Worm (Caenorhabditis elegans) whole organism, L3 larva: Measurements from ENCODE around the gene C28D4.8.

Source experiments
- R02D3.7 ChIP-seq: fragments of 150-350 bp; optimal IDR thresholded peaks from 2 replicates; lab custom pipeline; 2014; ENCODE audit warnings: missing biosample characterization, missing genetic modification characterization
- ama-1 ChIP-seq: fragments of 150-350 bp; optimal IDR thresholded peaks from 2 replicates; lab custom pipeline; 2018
- ceh-16 ChIP-seq: sonication (generic microtip); optimal IDR thresholded peaks from 2 replicates; lab custom pipeline; 2017; ENCODE audit warnings: missing biosample characterization, missing genetic modification characterization
- ceh-28 ChIP-seq: fragments of 150-350 bp; optimal IDR thresholded peaks from 2 replicates; lab custom pipeline; 2014; ENCODE audit warnings: missing biosample characterization, missing genetic modification reagents, missing genetic modification characterization
- ceh-82 ChIP-seq: fragments of 150-350 bp; optimal IDR thresholded peaks from 2 replicates; lab custom pipeline; 2014; ENCODE audit warnings: missing biosample characterization, missing genetic modification characterization
- ceh-9 ChIP-seq: sonication (generic microtip); optimal IDR thresholded peaks from 2 replicates; lab custom pipeline; 2018; ENCODE audit warnings: missing biosample characterization, missing genetic modification characterization
- daf-12 ChIP-seq: fragments of 150-350 bp; optimal IDR thresholded peaks from 2 replicates; lab custom pipeline; 2014; ENCODE audit warnings: missing biosample characterization, missing genetic modification reagents, missing genetic modification characterization
- egl-27 ChIP-seq: sonication (generic microtip); optimal IDR thresholded peaks from 4 replicates; lab custom pipeline; 2017; ENCODE audit warnings: missing biosample characterization, missing genetic modification reagents, missing genetic modification characterization
- elt-1 ChIP-seq: fragments of 150-350 bp; optimal IDR thresholded peaks from 2 replicates; lab custom pipeline; 2014; ENCODE audit warnings: missing biosample characterization, missing genetic modification characterization
- elt-2 ChIP-seq: sonication (generic microtip); optimal IDR thresholded peaks from 2 replicates; lab custom pipeline; 2016; ENCODE audit warnings: missing genetic modification reagents, mild to moderate bottlenecking, missing genetic modification characterization, missing compliant biosample characterization
- elt-3 ChIP-seq, 3 experiments: fragments of 150-350 bp in 1 of 3; sonication (generic microtip) in 2 of 3; optimal IDR thresholded peaks; 2 replicates in 2 of 3; 4 replicates in 1 of 3; lab custom pipeline; 2014 to 2017; ENCODE audit warnings: missing biosample characterization in 3 of 3, missing genetic modification characterization in 3 of 3
- fkh-2 ChIP-seq: fragments of 150-350 bp; optimal IDR thresholded peaks from 2 replicates; lab custom pipeline; 2014; ENCODE audit warnings: missing biosample characterization, missing genetic modification reagents, missing genetic modification characterization
- fos-1 ChIP-seq: fragments of 150-350 bp; optimal IDR thresholded peaks from 2 replicates; lab custom pipeline; 2014; ENCODE audit warnings: missing biosample characterization, missing genetic modification characterization
- hmg-11 ChIP-seq: sonication (generic microtip); optimal IDR thresholded peaks from 2 replicates; lab custom pipeline; 2016; ENCODE audit warnings: missing genetic modification characterization, missing compliant biosample characterization
- lin-39 ChIP-seq: fragments of 150-350 bp; optimal IDR thresholded peaks from 2 replicates; lab custom pipeline; 2018; ENCODE audit warnings: missing biosample characterization, missing genetic modification reagents, missing genetic modification characterization
- lsy-12 ChIP-seq: sonication (generic microtip); optimal IDR thresholded peaks from 2 replicates; lab custom pipeline; 2016; ENCODE audit warnings: mild to moderate bottlenecking, missing genetic modification characterization, missing compliant biosample characterization
- mdl-1 ChIP-seq: fragments of 150-350 bp; optimal IDR thresholded peaks from 2 replicates; lab custom pipeline; 2014; ENCODE audit warnings: missing biosample characterization, missing genetic modification characterization
- mml-1 ChIP-seq: fragments of 150-350 bp; sonication (generic microtip); optimal IDR thresholded peaks from 3 replicates; lab custom pipeline; 2014; ENCODE audit warnings: missing biosample characterization, missing genetic modification characterization
- nfya-1 ChIP-seq: sonication (generic microtip); optimal IDR thresholded peaks from 2 replicates; lab custom pipeline; 2017; ENCODE audit warnings: missing genetic modification characterization, mild to moderate bottlenecking, missing compliant biosample characterization, antibody characterized with exemption, moderate library complexity; ENCODE audit not compliant: insufficient read depth
- nhr-11 ChIP-seq: fragments of 150-350 bp; optimal IDR thresholded peaks from 2 replicates; lab custom pipeline; 2014; ENCODE audit warnings: missing biosample characterization, missing genetic modification characterization
- nhr-23 ChIP-seq: fragments of 150-350 bp; optimal IDR thresholded peaks from 2 replicates; lab custom pipeline; 2014; ENCODE audit warnings: missing biosample characterization, missing genetic modification reagents, missing genetic modification characterization
- nhr-237 ChIP-seq: fragments of 150-350 bp; optimal IDR thresholded peaks from 2 replicates; lab custom pipeline; 2014; ENCODE audit warnings: missing biosample characterization, missing genetic modification characterization
- nhr-67 ChIP-seq: fragments of 150-350 bp; optimal IDR thresholded peaks from 2 replicates; lab custom pipeline; 2014; ENCODE audit warnings: missing biosample characterization, missing genetic modification characterization
- nhr-76 ChIP-seq: fragments of 150-350 bp; sonication (generic microtip); optimal IDR thresholded peaks from 5 replicates; lab custom pipeline; 2014; ENCODE audit warnings: missing biosample characterization, missing genetic modification characterization
- nhr-77 ChIP-seq: fragments of 150-350 bp; optimal IDR thresholded peaks from 2 replicates; lab custom pipeline; 2014; ENCODE audit warnings: missing biosample characterization, missing genetic modification characterization
- pha-4 ChIP-seq: fragments of 150-350 bp; optimal IDR thresholded peaks from 2 replicates; lab custom pipeline; 2014; ENCODE audit warnings: missing biosample characterization, missing genetic modification reagents, missing genetic modification characterization
- pqm-1 ChIP-seq: fragments of 150-350 bp; optimal IDR thresholded peaks from 2 replicates; lab custom pipeline; 2017; ENCODE audit warnings: missing biosample characterization, missing genetic modification characterization, inconsistent platforms
- sea-2 ChIP-seq: fragments of 150-350 bp; sonication (generic microtip); optimal IDR thresholded peaks from 4 replicates; lab custom pipeline; 2014; ENCODE audit warnings: missing biosample characterization, missing genetic modification reagents, missing genetic modification characterization
- tbx-2 ChIP-seq: sonication (generic microtip); optimal IDR thresholded peaks from 2 replicates; lab custom pipeline; 2016; ENCODE audit warnings: mild to moderate bottlenecking, missing genetic modification characterization, missing compliant biosample characterization
- unc-39 ChIP-seq: sonication (generic microtip); optimal IDR thresholded peaks from 4 replicates; lab custom pipeline; 2017; ENCODE audit warnings: missing biosample characterization, missing genetic modification characterization
- unc-62 ChIP-seq: fragments of 150-350 bp; sonication (generic microtip); optimal IDR thresholded peaks from 4 replicates; lab custom pipeline; 2014; ENCODE audit warnings: missing biosample characterization, missing genetic modification reagents, missing genetic modification characterization
- zag-1 ChIP-seq: fragments of 150-350 bp; optimal IDR thresholded peaks from 2 replicates; lab custom pipeline; 2014; ENCODE audit warnings: missing biosample characterization, missing genetic modification characterization
- ztf-11 ChIP-seq: fragments of 150-350 bp; optimal IDR thresholded peaks from 2 replicates; lab custom pipeline; 2014; ENCODE audit warnings: missing biosample characterization, missing genetic modification characterization
- ztf-4 ChIP-seq: fragments of 150-350 bp; optimal IDR thresholded peaks from 2 replicates; lab custom pipeline; 2014; ENCODE audit warnings: missing biosample characterization, missing genetic modification characterization

The C28D4.8 gene

ce11 chrIV:9733904-9734303, 14.3 kb downstream of the C28D4.8 start:
- TF ChIP-seq unc-39 (no peak), ceh-82 (tag; lab: Kevin White, UChicago) (no peak), elt-1 (tag; lab: Kevin White, UChicago) (no peak), ceh-9 (no peak), ztf-11 (tag; lab: Kevin White, UChicago) (no peak), nfya-1 (tag; lab: Kevin White, UChicago) (no peak), R02D3.7 (no peak), daf-12 (tag; lab: Kevin White, UChicago) (no peak), pqm-1 (no peak), nhr-77 (tag; lab: Kevin White, UChicago) (no peak), sea-2 (no peak), ama-1 (lab: Kevin White, UChicago) (no peak)

- no peak for TF ChIP-seq sea-2
- no peak for TF ChIP-seq lsy-12 (tag; lab: Kevin White, UChicago)
- TF ChIP-seq hmg-11 (tag; lab: Kevin White, UChicago) = no peak
- no peak for TF ChIP-seq elt-1 (tag; lab: Kevin White, UChicago)
- TF ChIP-seq fkh-2 (tag; lab: Kevin White, UChicago) = no peak
- no peak for TF ChIP-seq R02D3.7
- no peak for TF ChIP-seq unc-39
- no peak for TF ChIP-seq unc-62 (GFP tag; lab: Kevin White, UChicago)
- TF ChIP-seq nhr-23 (tag; lab: Kevin White, UChicago) = no peak
- TF ChIP-seq zag-1 (tag; lab: Kevin White, UChicago) = no peak
- no peak for TF ChIP-seq ztf-4 (tag; lab: Kevin White, UChicago)
- no peak for TF ChIP-seq ceh-28 (tag; lab: Kevin White, UChicago)
- no peak for TF ChIP-seq ceh-16 (tag; lab: Kevin White, UChicago)
Observed at ce11 chrIV:9728376-9728775, 19.9 kb downstream of the C28D4.8 start, which contains the start of gene nhr-100. TSS of gene nhr-100 (plus strand) at chrIV:9728676.

- TF ChIP-seq ceh-28 (tag; lab: Kevin White, UChicago) (no peak), ceh-82 (tag; lab: Kevin White, UChicago) (no peak), hmg-11 (tag; lab: Kevin White, UChicago) (no peak), nhr-67 (no peak), nhr-23 (tag; lab: Kevin White, UChicago) (no peak), pha-4 (no peak), mdl-1 (tag; lab: Kevin White, UChicago) (no peak)
Observed at ce11 chrIV:9727217-9727616, 21.0 kb downstream of the C28D4.8 start.

- no peak for TF ChIP-seq elt-2
- peak; percentile 66 for TF ChIP-seq nhr-11 (tag; lab: Kevin White, UChicago)
- no peak for TF ChIP-seq fos-1 (tag; lab: Kevin White, UChicago)
- TF ChIP-seq nhr-67 = no peak
- no peak for TF ChIP-seq ceh-9
- no peak for TF ChIP-seq nhr-237 (tag; lab: Kevin White, UChicago)
- no peak for TF ChIP-seq pha-4
- TF ChIP-seq elt-3 (tag; optimal IDR thresholded peaks at IDR 0.05; lab: Kevin White, UChicago) = no peak
Observed at ce11 chrIV:9725468-9725985, 22.7 kb downstream of the C28D4.8 start.

- TF ChIP-seq mml-1 = no peak
- no peak for TF ChIP-seq unc-39
- no peak for TF ChIP-seq ceh-16 (tag; lab: Kevin White, UChicago)
- TF ChIP-seq nhr-237 (tag; lab: Kevin White, UChicago) = no peak
- no peak for TF ChIP-seq R02D3.7
- no peak for TF ChIP-seq pha-4
- no peak for TF ChIP-seq elt-1 (tag; lab: Kevin White, UChicago)
- no peak for TF ChIP-seq nhr-11 (tag; lab: Kevin White, UChicago)
- TF ChIP-seq tbx-2 (tag; lab: Kevin White, UChicago) = no peak
- no peak for TF ChIP-seq egl-27 (tag; lab: Kevin White, UChicago)
Observed at ce11 chrIV:9724948-9725347, 23.3 kb downstream of the C28D4.8 start, which contains the start of the genes nhr-138 and C28D4.18. TSS of gene nhr-138 (plus strand) at chrIV:9725251. TSS of gene C28D4.18 (plus strand) at chrIV:9725280.

- TF ChIP-seq lin-39 (tag; lab: Kevin White, UChicago) (no peak), egl-27 (tag; lab: Kevin White, UChicago) (no peak), ceh-28 (tag; lab: Kevin White, UChicago) (peak; percentile 26), nhr-23 (tag; lab: Kevin White, UChicago) (peak; percentile 75), daf-12 (tag; lab: Kevin White, UChicago) (no peak), elt-1 (tag; lab: Kevin White, UChicago) (peak; percentile 92), nhr-76 (tag; lab: Kevin White, UChicago) (no peak), ztf-4 (tag; lab: Kevin White, UChicago) (no peak)
Observed at ce11 chrIV:9723185-9723584, 25.1 kb downstream of the C28D4.8 start.
